Fruit fly (Drosophila melanogaster) whole organism, wandering third instar larva: ENCODE results near the gene CG12096.
A peak's percentile ranks its signal among the peaks of the same experiment; 100 is the strongest.

Experiments used
- Abd-B ChIP-seq: fragments of >200 bp; optimal IDR thresholded peaks from 2 replicates; lab custom pipeline; 2017; ENCODE audit warnings: missing biosample characterization, missing genetic modification characterization
- CG32264 ChIP-seq: fragments of 200-800 bp; sonication (Bioruptor generic); optimal IDR thresholded peaks from 2 replicates; lab custom pipeline; 2016; ENCODE audit warnings: missing biosample characterization, missing genetic modification characterization
- CG9705 ChIP-seq: fragments of 200-800 bp; sonication (Bioruptor generic); optimal IDR thresholded peaks from 2 replicates; lab custom pipeline; 2018; ENCODE audit warnings: missing biosample characterization, mild to moderate bottlenecking, missing genetic modification characterization
- CrebA ChIP-seq: fragments of 200-800 bp; sonication (Bioruptor generic); optimal IDR thresholded peaks from 2 replicates; lab custom pipeline; 2016; ENCODE audit warnings: missing biosample characterization, mild to moderate bottlenecking, missing genetic modification characterization, borderline replicate concordance
- Dfd ChIP-seq: fragments of >200 bp; optimal IDR thresholded peaks from 2 replicates; lab custom pipeline; 2017; ENCODE audit warnings: missing biosample characterization, missing genetic modification characterization
- Dif ChIP-seq: fragments of 200-275, 200-300 bp; sonication (Bioruptor generic); optimal IDR thresholded peaks from 2 replicates; lab custom pipeline; 2018; ENCODE audit warnings: missing biosample characterization, missing genetic modification characterization; ENCODE audit not compliant: partially characterized antibody
- GATAd ChIP-seq: sonication (Bioruptor generic); optimal IDR thresholded peaks from 2 replicates; lab custom pipeline; 2016; ENCODE audit warnings: missing biosample characterization, missing genetic modification characterization
- HLH106 ChIP-seq: fragments of 200-800 bp; optimal IDR thresholded peaks from 3 replicates; lab custom pipeline; 2019; ENCODE audit warnings: missing biosample characterization, mild to moderate bottlenecking, missing genetic modification characterization, moderate library complexity
- Hnf4 ChIP-seq: fragments of 200-800 bp; sonication (Bioruptor generic); optimal IDR thresholded peaks from 2 replicates; lab custom pipeline; 2016; ENCODE audit warnings: missing biosample characterization, mild to moderate bottlenecking, missing genetic modification characterization
- Hr78 ChIP-seq: fragments of >200 bp; optimal IDR thresholded peaks from 2 replicates; lab custom pipeline; 2017; ENCODE audit warnings: missing biosample characterization, missing genetic modification characterization
- Hr83 ChIP-seq: fragments of 200-300 bp; sonication (Bioruptor generic); optimal IDR thresholded peaks from 2 replicates; lab custom pipeline; 2016; ENCODE audit warnings: missing biosample characterization, mild to moderate bottlenecking, missing genetic modification characterization, moderate library complexity; ENCODE audit not compliant: poor library complexity, severe bottlenecking
- Jra ChIP-seq: sonication (Bioruptor generic); optimal IDR thresholded peaks from 2 replicates; lab custom pipeline; 2016; ENCODE audit warnings: missing biosample characterization, missing genetic modification characterization
- Mio ChIP-seq: sonication (Bioruptor generic); optimal IDR thresholded peaks from 2 replicates; lab custom pipeline; 2016; ENCODE audit warnings: missing biosample characterization, missing genetic modification characterization
- Myc ChIP-seq: fragments of >200 bp; optimal IDR thresholded peaks from 2 replicates; lab custom pipeline; 2017
- N ChIP-seq: fragments of >200 bp; optimal IDR thresholded peaks from 2 replicates; lab custom pipeline; 2018; ENCODE audit warnings: missing biosample characterization, missing external identifiers, missing genetic modification characterization
- OdsH ChIP-seq: fragments of 200-800 bp; sonication (Bioruptor generic); optimal IDR thresholded peaks from 2 replicates; lab custom pipeline; 2016; ENCODE audit warnings: missing biosample characterization, mild to moderate bottlenecking, missing genetic modification characterization
- Rel ChIP-seq, 2 experiments: fragments of 200-800 bp; sonication (Bioruptor generic) in 1 of 2; optimal IDR thresholded peaks; 2 replicates in 1 of 2; 3 replicates in 1 of 2; lab custom pipeline; 2016 to 2019; ENCODE audit warnings: mild to moderate bottlenecking in 2 of 2, missing biosample characterization in 2 of 2, missing genetic modification characterization in 2 of 2, moderate library complexity in 1 of 2
- Sp1 ChIP-seq: fragments of 200-800 bp; sonication (Bioruptor generic); optimal IDR thresholded peaks from 3 replicates; lab custom pipeline; 2019; ENCODE audit warnings: missing biosample characterization, mild to moderate bottlenecking, missing genetic modification characterization, moderate library complexity
- Vsx2 ChIP-seq: fragments of 200-300, 225-300 bp; sonication (Bioruptor generic); optimal IDR thresholded peaks from 2 replicates; lab custom pipeline; 2018; ENCODE audit warnings: missing biosample characterization, missing genetic modification characterization; ENCODE audit not compliant: partially characterized antibody
- br ChIP-seq: fragments of 200-800 bp; sonication (Bioruptor generic); optimal IDR thresholded peaks from 2 replicates; lab custom pipeline; 2016; ENCODE audit warnings: missing biosample characterization, missing genetic modification characterization
- brk ChIP-seq: fragments of 200-800 bp; sonication (Bioruptor generic); optimal IDR thresholded peaks from 2 replicates; lab custom pipeline; 2016; ENCODE audit warnings: missing biosample characterization, mild to moderate bottlenecking, missing genetic modification characterization
- dl ChIP-seq, 2 experiments: fragments of 175-275, 200-275 bp in 1 of 2; fragments of 200-275 bp in 1 of 2; sonication (Bioruptor generic); optimal IDR thresholded peaks; lab custom pipeline; 2018; ENCODE audit warnings: mild to moderate bottlenecking in 2 of 2, missing biosample characterization in 2 of 2, missing genetic modification characterization in 2 of 2, moderate library complexity in 2 of 2; ENCODE audit not compliant: partially characterized antibody in 2 of 2, insufficient read depth in 1 of 2
- dmrt93B ChIP-seq: fragments of 200-800 bp; sonication (Bioruptor generic); optimal IDR thresholded peaks from 2 replicates; lab custom pipeline; 2018; ENCODE audit warnings: missing biosample characterization, mild to moderate bottlenecking, missing genetic modification characterization
- dsf ChIP-seq: sonication (Bioruptor generic); optimal IDR thresholded peaks from 2 replicates; lab custom pipeline; 2016; ENCODE audit warnings: missing biosample characterization, missing genetic modification characterization, borderline replicate concordance
- ey ChIP-seq: fragments of 200-800 bp; sonication (Bioruptor generic); optimal IDR thresholded peaks from 2 replicates; lab custom pipeline; 2016; ENCODE audit warnings: missing biosample characterization, missing genetic modification characterization
- foxo ChIP-seq, 2 experiments: fragments of 200-800 bp; sonication (Bioruptor generic); optimal IDR thresholded peaks; 2 replicates in 1 of 2; 3 replicates in 1 of 2; lab custom pipeline; 2016 to 2017; ENCODE audit warnings: missing biosample characterization in 2 of 2, missing genetic modification characterization in 2 of 2
- fru ChIP-seq: fragments of 200-800 bp; sonication (Bioruptor generic); optimal IDR thresholded peaks from 3 replicates; lab custom pipeline; 2016; ENCODE audit warnings: missing biosample characterization, mild to moderate bottlenecking, missing genetic modification characterization
- h ChIP-seq: fragments of 200-800 bp; sonication (Bioruptor generic); optimal IDR thresholded peaks from 3 replicates; lab custom pipeline; 2016; ENCODE audit warnings: missing biosample characterization, mild to moderate bottlenecking, missing genetic modification characterization
- jim ChIP-seq: fragments of 175-275, 200-325 bp; sonication (Bioruptor generic); optimal IDR thresholded peaks from 2 replicates; lab custom pipeline; 2016; ENCODE audit warnings: missing biosample characterization, mild to moderate bottlenecking, missing genetic modification characterization
- lola ChIP-seq: fragments of >200 bp; optimal IDR thresholded peaks from 2 replicates; lab custom pipeline; 2017; ENCODE audit warnings: missing biosample characterization, missing genetic modification characterization
- pan ChIP-seq: fragments of >200 bp; optimal IDR thresholded peaks from 2 replicates; lab custom pipeline; 2017
- psq ChIP-seq: fragments of 200-800 bp; sonication (Bioruptor generic); optimal IDR thresholded peaks from 3 replicates; lab custom pipeline; 2017; ENCODE audit warnings: missing biosample characterization, mild to moderate bottlenecking, missing genetic modification characterization, moderate library complexity
- rgr ChIP-seq: fragments of 200-800 bp; sonication (Bioruptor generic); optimal IDR thresholded peaks from 3 replicates; lab custom pipeline; 2016; ENCODE audit warnings: missing biosample characterization, mild to moderate bottlenecking, missing genetic modification characterization
- sage ChIP-seq: fragments of 200-800 bp; sonication (Bioruptor generic); optimal IDR thresholded peaks from 2 replicates; lab custom pipeline; 2016; ENCODE audit warnings: missing biosample characterization, mild to moderate bottlenecking, missing genetic modification characterization
- sv ChIP-seq: fragments of 200-800 bp; sonication (Bioruptor generic); optimal IDR thresholded peaks from 3 replicates; lab custom pipeline; 2016; ENCODE audit warnings: missing biosample characterization, missing genetic modification characterization
- tai ChIP-seq: sonication (Bioruptor generic); optimal IDR thresholded peaks from 2 replicates; lab custom pipeline; 2016; ENCODE audit warnings: missing biosample characterization, missing genetic modification characterization
- usp ChIP-seq: fragments of >200 bp; optimal IDR thresholded peaks from 2 replicates; lab custom pipeline; 2017; ENCODE audit warnings: missing biosample characterization, missing genetic modification characterization
- woc ChIP-seq: sonication (Bioruptor generic); optimal IDR thresholded peaks from 2 replicates; lab custom pipeline; 2016; ENCODE audit warnings: missing biosample characterization, mild to moderate bottlenecking, missing genetic modification characterization

The CG12096 gene

DNA sequence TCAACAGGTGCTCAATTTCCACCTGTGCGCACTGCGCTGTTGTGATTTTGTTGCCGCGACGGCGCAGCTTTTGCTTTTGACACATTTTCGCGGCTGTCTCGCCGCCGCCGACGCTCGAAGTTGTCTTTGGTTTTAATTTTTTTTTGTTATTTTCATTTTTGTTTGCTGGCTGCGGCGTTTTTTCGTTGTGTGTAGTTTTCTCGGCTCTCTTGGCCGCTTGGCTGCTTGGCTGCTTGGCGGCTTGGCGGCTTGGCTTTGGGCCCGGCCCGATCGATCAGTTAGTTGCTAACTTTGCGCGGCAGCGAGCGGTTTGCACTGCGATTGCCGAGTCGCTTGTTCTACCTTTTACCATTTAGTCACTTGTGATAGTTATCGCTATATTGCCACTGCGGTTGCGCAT lies 44.5 kb upstream of the CG12096 start, which contains the start of gene CG42237:
Gene CG42237, plus strand, starts transcription at position 271 of the 400 bp plus-strand sequence.
- TF ChIP-seq psq, result no peak
- TF ChIP-seq Dfd (GFP tag; lab: Kevin White, UChicago), result no peak
- no peak for TF ChIP-seq sage (GFP tag; lab: Kevin White, UChicago)
- no peak for TF ChIP-seq Hr83
- no peak for TF ChIP-seq rgr (GFP tag; lab: Kevin White, UChicago)
- TF ChIP-seq HLH106 (tag; lab: Kevin White, UChicago), result no peak
- no peak for TF ChIP-seq N (GFP tag; lab: Kevin White, UChicago)
- TF ChIP-seq sv (GFP tag; lab: Kevin White, UChicago), result no peak

dm6 chrX:13116438-13117243 lies 42.8 kb upstream of the CG12096 start:
- no peak for TF ChIP-seq Mio (GFP tag; lab: Kevin White, UChicago)
- TF ChIP-seq woc (GFP tag; lab: Kevin White, UChicago), result peak; percentile 22

dm6 chrX:13125559-13125958 lies 33.8 kb upstream of the CG12096 start:
- no peak for TF ChIP-seq br
- no peak for TF ChIP-seq GATAd (GFP tag; lab: Kevin White, UChicago)
- TF ChIP-seq dmrt93B (GFP tag; lab: Kevin White, UChicago), result no peak
- TF ChIP-seq Hr83, result no peak
- no peak for TF ChIP-seq h (GFP tag; lab: Kevin White, UChicago)
- no peak for TF ChIP-seq Sp1 (GFP tag; lab: Kevin White, UChicago)
- no peak for TF ChIP-seq Hnf4
- no peak for TF ChIP-seq fru (GFP tag; lab: Kevin White, UChicago)
- TF ChIP-seq pan (lab: Kevin White, UChicago), result no peak

- TF ChIP-seq tai (GFP tag; lab: Kevin White, UChicago) (peak; percentile 15), dsf (no peak), h (GFP tag; lab: Kevin White, UChicago) (peak; percentile 36), ey (GFP tag; lab: Kevin White, UChicago) (peak; percentile 20), CrebA (GFP tag; lab: Kevin White, UChicago) (no peak), dmrt93B (GFP tag; lab: Kevin White, UChicago) (no peak), Jra (GFP tag; lab: Kevin White, UChicago) (no peak), sage (GFP tag; lab: Kevin White, UChicago) (no peak), Myc (lab: Kevin White, UChicago) (no peak), woc (GFP tag; lab: Kevin White, UChicago) (peak; percentile 40), br (peak; percentile 32), Dif (GFP tag; lab: Kevin White, UChicago) (no peak), N (GFP tag; lab: Kevin White, UChicago) (peak; percentile 57), usp (GFP tag; lab: Kevin White, UChicago) (no peak), psq (peak; percentile 11), GATAd (GFP tag; lab: Kevin White, UChicago) (no peak), pan (lab: Kevin White, UChicago) (no peak), fru (GFP tag; lab: Kevin White, UChicago) (peak; percentile 18), Rel (GFP tag; optimal IDR thresholded peaks at IDR 0.05; lab: Kevin White, UChicago) (no peak), Rel (tag; optimal IDR thresholded peaks at IDR 0.05; lab: Kevin White, UChicago) (peak; percentile 99), OdsH (no peak), Hnf4 (peak; percentile 45), sv (GFP tag; lab: Kevin White, UChicago) (peak; percentile 6), lola (GFP tag; lab: Kevin White, UChicago) (no peak), foxo (GFP tag; optimal IDR thresholded peaks at IDR 0.05; lab: Kevin White, UChicago) (peak in 1 of 2 experiments; percentile 51), Hr83 (no peak), Dfd (GFP tag; lab: Kevin White, UChicago) (peak; percentile 78), rgr (GFP tag; lab: Kevin White, UChicago) (peak; percentile 33), dl (GFP tag; optimal IDR thresholded peaks at IDR 0.05; lab: Kevin White, UChicago; ENCODE audit: insufficient read depth in 1 of 2, partially characterized antibody in 2 of 2) (no peak), Hr78 (GFP tag; lab: Kevin White, UChicago) (no peak), CG9705 (GFP tag; lab: Kevin White, UChicago) (no peak), Abd-B (GFP tag; lab: Kevin White, UChicago) (no peak), HLH106 (tag; lab: Kevin White, UChicago) (no peak), Sp1 (GFP tag; lab: Kevin White, UChicago) (no peak), jim (GFP tag; lab: Kevin White, UChicago) (no peak), brk (GFP tag; lab: Kevin White, UChicago) (no peak), Mio (GFP tag; lab: Kevin White, UChicago) (no peak), Vsx2 (GFP tag; lab: Kevin White, UChicago) (no peak), CG32264 (no peak)
Observed at dm6 chrX:13127973-13128749, 31.2 kb upstream of the CG12096 start.
